Fruit fly (Drosophila melanogaster) whole organism, embryonic: ENCODE results near the gene CG10738.
A peak's percentile ranks its signal among the peaks of the same experiment; 100 is the strongest.

Experiments used
- Ada2b ChIP-seq: fragments of 200-800 bp; sonication (Bioruptor generic); IDR thresholded peaks from 2 replicates; pipeline ENCODE4 v1.3.6; 2022; ENCODE audit warnings: missing biosample characterization, missing genetic modification characterization
- Bgb ChIP-seq: fragments of 200-800 bp; sonication (Bioruptor generic); IDR thresholded peaks from 2 replicates; pipeline ENCODE4 v1.3.6; 2022; ENCODE audit warnings: missing biosample characterization, missing genetic modification characterization; ENCODE audit not compliant: partially characterized antibody
- CG10209 ChIP-seq: fragments of 200-800 bp; sonication (Bioruptor generic); optimal IDR thresholded peaks from 3 replicates; lab custom pipeline; 2017; ENCODE audit warnings: missing biosample characterization, mild to moderate bottlenecking, missing genetic modification characterization, missing genetic modification reagents
- CG10462 ChIP-seq: fragments of 200-800 bp; sonication (Bioruptor generic); optimal IDR thresholded peaks from 2 replicates; lab custom pipeline; 2016; ENCODE audit warnings: missing biosample characterization, missing genetic modification characterization
- CG10543 ChIP-seq: fragments of 200-800 bp; sonication (Bioruptor generic); optimal IDR thresholded peaks from 3 replicates; lab custom pipeline; 2017; ENCODE audit warnings: missing biosample characterization, mild to moderate bottlenecking, missing genetic modification characterization, moderate library complexity
- CG11723 ChIP-seq: fragments of 200-800 bp; sonication (Bioruptor generic); optimal IDR thresholded peaks from 2 replicates; lab custom pipeline; 2017; ENCODE audit warnings: missing biosample characterization, mild to moderate bottlenecking, missing genetic modification characterization
- CG13123 ChIP-seq: fragments of 200-800 bp; sonication (Bioruptor generic); optimal IDR thresholded peaks from 2 replicates; lab custom pipeline; 2016; ENCODE audit warnings: missing biosample characterization, missing genetic modification characterization
- CG13287 ChIP-seq: fragments of 200-800 bp; sonication (Bioruptor generic); IDR thresholded peaks from 2 replicates; pipeline ENCODE4 v1.3.6; 2022; ENCODE audit warnings: missing biosample characterization, missing genetic modification characterization; ENCODE audit not compliant: partially characterized antibody
- CG14441 ChIP-seq: fragments of 200-800 bp; sonication (Bioruptor generic); IDR thresholded peaks from 2 replicates; pipeline ENCODE4 v1.3.6; 2022; ENCODE audit warnings: missing biosample characterization, missing genetic modification characterization
- CG15514 ChIP-seq: fragments of 200-800 bp; sonication (Bioruptor generic); optimal IDR thresholded peaks from 3 replicates; lab custom pipeline; 2017; ENCODE audit warnings: missing biosample characterization, missing genetic modification characterization, mild to moderate bottlenecking, moderate library complexity, missing genetic modification reagents
- CG16779 ChIP-seq: fragments of 200-800 bp; sonication (Bioruptor generic); IDR thresholded peaks from 2 replicates; pipeline ENCODE4 v1.3.6; 2022; ENCODE audit warnings: missing biosample characterization, missing genetic modification characterization
- CG17359 ChIP-seq: fragments of 200-800 bp; sonication (Bioruptor generic); optimal IDR thresholded peaks from 3 replicates; lab custom pipeline; 2018; ENCODE audit warnings: missing biosample characterization, mild to moderate bottlenecking, missing genetic modification characterization, moderate library complexity
- CG18476 ChIP-seq: fragments of 200-800 bp; sonication (Bioruptor generic); optimal IDR thresholded peaks from 2 replicates; lab custom pipeline; 2016; ENCODE audit warnings: missing biosample characterization, mild to moderate bottlenecking, missing genetic modification characterization
- CG18619 ChIP-seq: fragments of 200-800 bp; sonication (Bioruptor generic); optimal IDR thresholded peaks from 3 replicates; lab custom pipeline; 2017; ENCODE audit warnings: missing biosample characterization, mild to moderate bottlenecking, missing genetic modification characterization
- CG34224 ChIP-seq: fragments of 200-800 bp; sonication (Bioruptor generic); IDR thresholded peaks from 3 replicates; pipeline ENCODE4 v1.3.6; 2022; ENCODE audit warnings: missing biosample characterization, missing genetic modification characterization; ENCODE audit not compliant: partially characterized antibody
- CG7271 ChIP-seq: fragments of 200-800 bp; sonication (Bioruptor generic); optimal IDR thresholded peaks from 2 replicates; lab custom pipeline; 2018; ENCODE audit warnings: missing biosample characterization, mild to moderate bottlenecking, missing genetic modification characterization, moderate library complexity
- CG7372 ChIP-seq: fragments of 200-800 bp; sonication (Bioruptor generic); IDR thresholded peaks from 2 replicates; pipeline ENCODE4 v1.3.6; 2022; ENCODE audit warnings: missing biosample characterization, missing genetic modification characterization
- CG9876 ChIP-seq: fragments of 200-800 bp; sonication (Bioruptor generic); optimal IDR thresholded peaks from 2 replicates; lab custom pipeline; 2016; ENCODE audit warnings: missing biosample characterization, missing genetic modification characterization
- Dll ChIP-seq: fragments of 200-800 bp; sonication (Bioruptor generic); IDR thresholded peaks from 4 replicates; pipeline ENCODE4 v1.3.6; 2022; ENCODE audit warnings: missing biosample characterization, missing genetic modification characterization; ENCODE audit not compliant: partially characterized antibody
- Doc2 ChIP-seq: fragments of 200-800 bp; sonication (Bioruptor generic); IDR thresholded peaks from 2 replicates; pipeline ENCODE4 v1.3.6; 2022; ENCODE audit warnings: missing biosample characterization, missing genetic modification characterization
- Ets65A ChIP-seq: fragments of 200-800 bp; sonication (Bioruptor generic); peaks from one replicate; lab custom pipeline; 2016; ENCODE audit warnings: missing biosample characterization, missing genetic modification characterization
- HLHmδ ChIP-seq: fragments of 200-800 bp; sonication (Bioruptor generic); optimal IDR thresholded peaks from 2 replicates; lab custom pipeline; 2018; ENCODE audit warnings: missing biosample characterization, mild to moderate bottlenecking, missing genetic modification characterization, moderate library complexity
- Hr51 ChIP-seq, 2 experiments: fragments of 200-800 bp; sonication (Bioruptor generic); optimal IDR thresholded peaks; 2 replicates in 1 of 2; 3 replicates in 1 of 2; lab custom pipeline; 2016 to 2018; ENCODE audit warnings: missing biosample characterization in 2 of 2, missing genetic modification characterization in 2 of 2, mild to moderate bottlenecking in 1 of 2, moderate library complexity in 1 of 2
- Hsf ChIP-seq: fragments of 200-800 bp; sonication (Bioruptor generic); optimal IDR thresholded peaks from 3 replicates; lab custom pipeline; 2016; ENCODE audit warnings: missing biosample characterization, missing genetic modification characterization
- NFAT ChIP-seq: fragments of 200-800 bp; sonication (Bioruptor generic); IDR thresholded peaks from 2 replicates; pipeline ENCODE4 v1.3.6; 2022; ENCODE audit warnings: missing biosample characterization, missing genetic modification characterization
- Rfx ChIP-seq: fragments of 200-800 bp; sonication (Bioruptor generic); IDR thresholded peaks from 2 replicates; pipeline ENCODE4 v1.3.6; 2022; ENCODE audit warnings: missing biosample characterization, missing genetic modification characterization
- Six4 ChIP-seq: fragments of 200-800 bp; sonication (Bioruptor generic); optimal IDR thresholded peaks from 2 replicates; lab custom pipeline; 2016; ENCODE audit warnings: missing biosample characterization, missing genetic modification characterization
- Trl ChIP-seq, 3 experiments: fragments of >200 bp in 2 of 3; fragments of 200-800 bp in 1 of 3; sonication (Bioruptor generic) in 1 of 3; optimal IDR thresholded peaks; 2 replicates in 1 of 3; 3 replicates in 2 of 3; lab custom pipeline; 2016 to 2017; ENCODE audit warnings: missing biosample characterization in 1 of 3, missing genetic modification characterization in 1 of 3
- ap ChIP-seq: fragments of 200-800 bp; sonication (Bioruptor generic); IDR thresholded peaks from 2 replicates; pipeline ENCODE4 v1.3.6; 2022; ENCODE audit warnings: missing biosample characterization, missing genetic modification characterization
- ara ChIP-seq: fragments of 200-800 bp; sonication (Bioruptor generic); IDR thresholded peaks from 2 replicates; pipeline ENCODE4 v1.3.6; 2022; ENCODE audit warnings: missing biosample characterization, missing genetic modification characterization
- cad ChIP-seq: fragments of >200 bp; optimal IDR thresholded peaks from 2 replicates; lab custom pipeline; 2017; ENCODE audit warnings: missing biosample characterization, missing genetic modification characterization
- cg ChIP-seq: fragments of 200-800 bp; sonication (Bioruptor generic); optimal IDR thresholded peaks from 3 replicates; lab custom pipeline; 2019; ENCODE audit warnings: missing biosample characterization, mild to moderate bottlenecking, missing genetic modification characterization, moderate library complexity
- chinmo ChIP-seq: fragments of 200-800 bp; sonication (Bioruptor generic); IDR thresholded peaks from 4 replicates; pipeline ENCODE4 v1.3.6; 2022; ENCODE audit warnings: missing biosample characterization, missing genetic modification characterization; ENCODE audit not compliant: partially characterized antibody
- gcm2 ChIP-seq: fragments of 200-800 bp; sonication (Bioruptor generic); optimal IDR thresholded peaks from 2 replicates; lab custom pipeline; 2016; ENCODE audit warnings: missing biosample characterization, missing genetic modification characterization
- ken ChIP-seq: fragments of 200-800 bp; sonication (Bioruptor generic); IDR thresholded peaks from 3 replicates; pipeline ENCODE4 v1.3.6; 2022; ENCODE audit warnings: missing biosample characterization, missing genetic modification characterization
- luna ChIP-seq: fragments of 200-800 bp; sonication (Bioruptor generic); optimal IDR thresholded peaks from 2 replicates; lab custom pipeline; 2016; ENCODE audit warnings: missing biosample characterization, missing genetic modification characterization
- maf-S ChIP-seq: fragments of 200-800 bp; sonication (Bioruptor generic); optimal IDR thresholded peaks from 2 replicates; lab custom pipeline; 2016; ENCODE audit warnings: missing biosample characterization, missing genetic modification characterization
- mam ChIP-seq: fragments of 200-800 bp; sonication (Bioruptor generic); optimal IDR thresholded peaks from 3 replicates; lab custom pipeline; 2016; ENCODE audit warnings: missing biosample characterization, missing genetic modification characterization
- nau ChIP-seq: fragments of 200-800 bp; sonication (Bioruptor generic); optimal IDR thresholded peaks from 3 replicates; lab custom pipeline; 2017; ENCODE audit warnings: missing biosample characterization, mild to moderate bottlenecking, missing genetic modification characterization, missing genetic modification reagents
- nerfin-2 ChIP-seq: fragments of 200-800 bp; sonication (Bioruptor generic); IDR thresholded peaks from 2 replicates; pipeline ENCODE4 v1.3.6; 2022; ENCODE audit warnings: missing biosample characterization, missing genetic modification characterization; ENCODE audit not compliant: partially characterized antibody
- nom ChIP-seq: fragments of 200-800 bp; sonication (Bioruptor generic); optimal IDR thresholded peaks from 2 replicates; lab custom pipeline; 2017; ENCODE audit warnings: missing biosample characterization, missing genetic modification characterization, mild to moderate bottlenecking, moderate library complexity, missing genetic modification reagents
- seq ChIP-seq: fragments of 200-800 bp; sonication (Bioruptor generic); IDR thresholded peaks from 2 replicates; pipeline ENCODE4 v1.3.6; 2022; ENCODE audit warnings: missing biosample characterization, missing genetic modification characterization
- sima ChIP-seq: fragments of 200-800 bp; sonication (Bioruptor generic); optimal IDR thresholded peaks from 2 replicates; lab custom pipeline; 2016; ENCODE audit warnings: missing biosample characterization, missing genetic modification characterization
- sug ChIP-seq: fragments of 200-800 bp; optimal IDR thresholded peaks from 2 replicates; lab custom pipeline; 2019; ENCODE audit warnings: missing biosample characterization, mild to moderate bottlenecking, missing genetic modification characterization, moderate library complexity
- toy ChIP-seq: fragments of 200-800 bp; sonication (Bioruptor generic); IDR thresholded peaks from 2 replicates; pipeline ENCODE4 v1.3.6; 2022; ENCODE audit warnings: missing biosample characterization, missing genetic modification characterization
- ttk ChIP-seq: fragments of 200-800 bp; sonication (Bioruptor generic); IDR thresholded peaks from 2 replicates; pipeline ENCODE4 v2.1.2; 2022; ENCODE audit warnings: missing biosample characterization, missing genetic modification characterization
- unpg ChIP-seq: fragments of 200-800 bp; sonication (Bioruptor generic); optimal IDR thresholded peaks from 3 replicates; lab custom pipeline; 2018; ENCODE audit warnings: missing biosample characterization, mild to moderate bottlenecking, missing genetic modification characterization, moderate library complexity

The CG10738 gene

DNA sequence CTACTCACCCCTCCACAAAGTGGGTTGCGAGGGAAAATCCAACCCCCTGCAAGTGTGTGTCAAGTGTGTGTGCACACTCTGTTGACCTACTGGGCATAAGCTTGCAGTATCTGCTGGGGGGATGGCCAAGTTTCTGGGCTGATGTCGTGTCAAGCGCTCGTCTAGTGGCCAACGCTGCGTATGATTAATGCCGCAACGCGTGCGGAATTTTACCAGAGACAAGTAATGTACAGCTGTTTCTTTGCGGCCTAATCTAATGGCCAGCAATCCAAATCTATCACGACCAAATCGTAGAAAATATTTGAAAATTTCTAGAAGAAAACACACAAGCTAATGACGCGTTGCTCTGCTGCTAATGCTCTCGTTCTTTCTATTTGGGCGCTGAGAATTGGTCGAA lies 28.6 kb downstream of the CG10738 start:
- 0 out of 4 replicates have a peak, but pooled peaks have one; percentile 57 for TF ChIP-seq chinmo (GFP tag; lab: Robert Waterston, UW)
- peak; percentile 44; the same call in 1 of the 3 replicates for TF ChIP-seq CG34224
- TF ChIP-seq NFAT (GFP tag; lab: Robert Waterston, UW) = no peak
- TF ChIP-seq nau (GFP tag; lab: Kevin White, UChicago) = peak; percentile 61
- TF ChIP-seq CG13287 (GFP tag; lab: Robert Waterston, UW) = 0 out of 2 replicates have a peak, but pooled peaks have one; percentile 7
- no peak for TF ChIP-seq CG10543
- TF ChIP-seq sima (GFP tag; lab: Kevin White, UChicago) = no peak
- TF ChIP-seq CG7372 (GFP tag; lab: Robert Waterston, UW) = 0 out of 2 replicates have a peak, but pooled peaks have one; percentile 33
- no peak for TF ChIP-seq ara (GFP tag; lab: Robert Waterston, UW)
- TF ChIP-seq Trl (optimal IDR thresholded peaks at IDR 0.05; lab: Kevin White, UChicago) = peak in 1 of 2 experiments; percentile 39
- TF ChIP-seq Trl (GFP tag; optimal IDR thresholded peaks at IDR 0.05; lab: Kevin White, UChicago) = no peak
- peak; percentile 47 for TF ChIP-seq sug (tag; lab: Kevin White, UChicago)
- 0 out of 2 replicates have a peak, but pooled peaks have one; percentile 10 for TF ChIP-seq ttk
- no peak for TF ChIP-seq HLHmδ
- TF ChIP-seq gcm2 = no peak

DNA sequence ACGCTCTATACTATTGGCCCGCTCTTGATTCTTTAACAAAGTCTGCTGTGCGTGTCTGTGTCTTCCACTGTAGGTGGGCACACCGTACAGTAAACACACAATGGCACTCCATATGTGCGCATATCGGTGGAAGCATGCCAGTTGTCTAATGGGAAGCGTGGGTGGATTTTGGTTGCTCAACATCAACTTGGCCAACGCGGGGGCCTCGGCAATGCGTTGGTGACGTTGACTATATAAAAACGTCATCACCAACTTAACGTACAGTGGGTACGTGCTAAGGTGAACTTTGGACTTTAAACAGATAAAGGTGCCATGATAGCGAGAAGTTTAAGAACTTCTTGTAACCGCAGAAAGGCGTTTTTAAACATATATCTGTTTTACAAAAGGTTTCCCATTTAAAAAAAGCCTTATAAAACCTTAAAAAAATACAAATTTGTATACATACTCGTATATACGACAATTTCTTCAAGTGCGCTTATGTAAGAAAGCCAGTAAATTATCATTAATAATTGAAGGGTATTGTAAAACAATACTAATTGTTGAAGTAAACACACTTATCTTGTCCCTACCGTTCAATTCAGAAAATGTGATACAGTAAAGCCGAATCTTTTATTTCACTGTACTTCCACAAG lies 29.2 kb downstream of the CG10738 start:
- TF ChIP-seq mam (GFP tag; lab: Kevin White, UChicago) = peak; percentile 51
- no peak for TF ChIP-seq CG7271 (tag; lab: Kevin White, UChicago)
- TF ChIP-seq HLHmδ = no peak
- no peak for TF ChIP-seq Bgb
- peak; percentile 44; the same call in 1 of the 2 replicates for TF ChIP-seq Ada2b (GFP tag; lab: Robert Waterston, UW)
- peak; percentile 31 for TF ChIP-seq unpg
- peak; percentile 69 for TF ChIP-seq Rfx
- TF ChIP-seq CG10462 = no peak
- peak; percentile 6 for TF ChIP-seq nom (GFP tag; lab: Kevin White, UChicago)
- peak; percentile 38 for TF ChIP-seq Hsf (GFP tag; lab: Kevin White, UChicago)
- TF ChIP-seq CG9876 (GFP tag; lab: Kevin White, UChicago) = no peak
- no peak for TF ChIP-seq CG16779 (GFP tag; lab: Robert Waterston, UW)
- TF ChIP-seq CG18476 (GFP tag; lab: Kevin White, UChicago) = no peak
- TF ChIP-seq cg (GFP tag; lab: Kevin White, UChicago) = no peak
- TF ChIP-seq CG14441 (GFP tag; lab: Robert Waterston, UW) = peak; percentile 56
- no peak for TF ChIP-seq Six4 (GFP tag; lab: Kevin White, UChicago)
- no peak for TF ChIP-seq maf-S (GFP tag; lab: Kevin White, UChicago)
- TF ChIP-seq cad (GFP tag; lab: Kevin White, UChicago) = no peak
- TF ChIP-seq luna (GFP tag; lab: Kevin White, UChicago) = no peak
- peak; percentile 49 for TF ChIP-seq CG17359 (tag; lab: Kevin White, UChicago)
- no peak for TF ChIP-seq ken
- peak; percentile 13; the same call in 1 of the 2 replicates for TF ChIP-seq seq (GFP tag; lab: Robert Waterston, UW)
- no peak for TF ChIP-seq ap (GFP tag; lab: Robert Waterston, UW)
- peak in 1 of 2 experiments; percentile 69 for TF ChIP-seq Hr51 (GFP tag; optimal IDR thresholded peaks at IDR 0.05; lab: Kevin White, UChicago)
- peak; percentile 41 for TF ChIP-seq CG10209 (GFP tag; lab: Kevin White, UChicago)
- TF ChIP-seq toy (GFP tag; lab: Robert Waterston, UW) = no peak
- no peak for TF ChIP-seq sima (GFP tag; lab: Kevin White, UChicago)
- TF ChIP-seq CG18619 (GFP tag; lab: Kevin White, UChicago) = peak; percentile 60
- peak; percentile 42 for TF ChIP-seq CG11723 (GFP tag; lab: Kevin White, UChicago)
- no peak for TF ChIP-seq Doc2 (GFP tag; lab: Robert Waterston, UW)
- peak; percentile 39 for TF ChIP-seq Ets65A (GFP tag; lab: Kevin White, UChicago)
- TF ChIP-seq CG15514 (GFP tag; lab: Kevin White, UChicago) = peak; percentile 40
- no peak for TF ChIP-seq CG13123
- no peak for TF ChIP-seq nerfin-2
- no peak for TF ChIP-seq Dll (GFP tag; lab: Robert Waterston, UW)
